Worm (Caenorhabditis elegans) whole organism, young adult: ENCODE data around the gene W04B5.8.

Experiments used
- C17E4.6 ChIP-seq: fragments of 200-800 bp; sonication (Bioruptor generic); IDR thresholded peaks from 2 replicates; pipeline ENCODE4 v1.3.6; 2022; ENCODE audit warnings: missing genetic modification reagents, missing genetic modification characterization, missing compliant biosample characterization
- Y53F4B.3 ChIP-seq: fragments of 200-800 bp; sonication (Bioruptor generic); IDR thresholded peaks from 2 replicates; pipeline ENCODE4 v1.3.6; 2022; ENCODE audit warnings: missing genetic modification reagents, missing genetic modification characterization, missing compliant biosample characterization
- nfya-1 ChIP-seq: sonication (generic microtip); optimal IDR thresholded peaks from 2 replicates; lab custom pipeline; 2017; ENCODE audit warnings: antibody characterized with exemption, missing compliant biosample characterization, missing genetic modification characterization, borderline replicate concordance; ENCODE audit not compliant: insufficient read depth
- nfya-2 ChIP-seq: fragments of 200-800 bp; sonication (Bioruptor generic); IDR thresholded peaks from 2 replicates; pipeline ENCODE4 v1.3.6; 2022; ENCODE audit warnings: missing genetic modification reagents, missing genetic modification characterization, missing compliant biosample characterization
- snpc-4 ChIP-seq, 5 experiments: fragments of 150-350 bp in 1 of 5; sonication (generic microtip) in 4 of 5; optimal IDR thresholded peaks; 2 replicates each; lab custom pipeline; 2014 to 2018; ENCODE audit warnings: missing genetic modification characterization in 5 of 5, missing biosample characterization in 3 of 5, antibody characterized with exemption in 2 of 5, mild to moderate bottlenecking in 2 of 5, missing compliant biosample characterization in 2 of 5, missing genotype in 2 of 5, moderate library complexity in 2 of 5, missing genetic modification reagents in 1 of 5

DNA sequence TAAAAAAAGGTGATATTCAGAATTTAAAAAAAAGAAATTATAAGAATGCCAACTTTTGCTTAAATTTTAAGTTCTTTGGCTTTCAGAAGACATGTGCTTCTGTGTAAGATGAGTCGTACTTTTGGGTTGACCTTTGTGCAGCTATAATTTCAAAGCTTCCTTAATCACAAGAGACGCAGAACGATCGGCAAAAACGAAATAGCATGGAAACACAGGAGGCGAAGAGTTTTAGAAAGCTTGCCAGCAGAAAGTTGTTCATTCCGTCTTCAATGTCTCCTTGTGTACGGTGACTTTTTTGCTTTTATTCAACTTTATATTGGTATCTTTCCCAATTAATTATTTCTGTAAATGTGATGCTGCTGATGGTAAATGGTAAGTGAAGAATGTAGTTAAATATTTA lies 6.8 kb downstream of the W04B5.8 start:
- TF ChIP-seq snpc-4 (GFP tag; optimal IDR thresholded peaks at IDR 0.05; lab: Kevin White, UChicago) (no peak), snpc-4 (tag; optimal IDR thresholded peaks at IDR 0.05; lab: Kevin White, UChicago) (no peak), nfya-1 (tag; lab: Kevin White, UChicago) (no peak), C17E4.6 (GFP tag; lab: Robert Waterston, UW) (no peak), nfya-2 (GFP tag; lab: Robert Waterston, UW) (no peak), Y53F4B.3 (GFP tag; lab: Robert Waterston, UW) (no peak)
